Fruit fly (Drosophila melanogaster) S2 (cell line): ENCODE data around the gene CG10638.

Experiments
- CG8478 ChIP-seq: fragments of >200 bp; optimal IDR thresholded peaks from 2 replicates; lab custom pipeline; 2018
- CTCF ChIP-seq, 2 experiments: fragments of >200 bp; optimal IDR thresholded peaks; 2 replicates each; lab custom pipeline; 2018

- TF ChIP-seq CTCF (optimal IDR thresholded peaks at IDR 0.05; lab: Kevin White, UChicago) (no peak), CG8478 (lab: Kevin White, UChicago) (no peak)
These were observed 16.6 kb downstream of the CG10638 start for dm6 chr3L:12484464-12484863.
